Worm (Caenorhabditis elegans): ENCODE results near the gene Y17G9A.4.

ce11 chrIV:4827219-4827618 is 34.1 kb downstream of the Y17G9A.4 start, which contains the start of gene mpz-4:
- no peak for TF ChIP-seq ama-1 (optimal IDR thresholded peaks at IDR 0.05)
- no peak for TF ChIP-seq sea-1 (GFP tag; conservative IDR thresholded peaks at IDR 0.05)
- no peak for TF ChIP-seq scrt-1 (GFP tag; IDR thresholded peaks at IDR 0.05)
- no peak for TF ChIP-seq tbx-37 (GFP tag; conservative IDR thresholded peaks at IDR 0.05)
- no peak for TF ChIP-seq hmbx-1 (tag; optimal IDR thresholded peaks at IDR 0.05)
- no peak for TF ChIP-seq hmg-4 (GFP tag; optimal IDR thresholded peaks at IDR 0.05)
- TF ChIP-seq flt-1 (GFP tag; IDR thresholded peaks at IDR 0.05) = no peak
- TF ChIP-seq pes-1 (GFP tag; IDR thresholded peaks at IDR 0.05) = no peak

Measured in whole organism, early embryonic.